Worm (Caenorhabditis elegans) whole organism, L3 larva: ENCODE data around the gene B0361.4.

Source experiments
- R02D3.7 ChIP-seq: fragments of 150-350 bp; optimal IDR thresholded peaks from 2 replicates; lab custom pipeline; 2014; ENCODE audit warnings: missing biosample characterization, missing genetic modification characterization
- ZK546.5 ChIP-seq: sonication (generic microtip); optimal IDR thresholded peaks from 2 replicates; lab custom pipeline; 2017; ENCODE audit warnings: missing biosample characterization, missing genetic modification characterization
- aly-2 ChIP-seq: fragments of 150-350 bp; optimal IDR thresholded peaks from 2 replicates; lab custom pipeline; 2014; ENCODE audit warnings: missing biosample characterization, missing genetic modification characterization
- ama-1 ChIP-seq: fragments of 150-350 bp; optimal IDR thresholded peaks from 2 replicates; lab custom pipeline; 2018
- ceh-16 ChIP-seq: sonication (generic microtip); optimal IDR thresholded peaks from 2 replicates; lab custom pipeline; 2017; ENCODE audit warnings: missing biosample characterization, missing genetic modification characterization
- ceh-28 ChIP-seq: fragments of 150-350 bp; optimal IDR thresholded peaks from 2 replicates; lab custom pipeline; 2014; ENCODE audit warnings: missing biosample characterization, missing genetic modification reagents, missing genetic modification characterization
- ceh-82 ChIP-seq: fragments of 150-350 bp; optimal IDR thresholded peaks from 2 replicates; lab custom pipeline; 2014; ENCODE audit warnings: missing biosample characterization, missing genetic modification characterization
- daf-12 ChIP-seq: fragments of 150-350 bp; optimal IDR thresholded peaks from 2 replicates; lab custom pipeline; 2014; ENCODE audit warnings: missing biosample characterization, missing genetic modification reagents, missing genetic modification characterization
- egl-27 ChIP-seq: sonication (generic microtip); optimal IDR thresholded peaks from 4 replicates; lab custom pipeline; 2017; ENCODE audit warnings: missing biosample characterization, missing genetic modification reagents, missing genetic modification characterization
- egl-5 ChIP-seq: fragments of 150-350 bp; optimal IDR thresholded peaks from 2 replicates; lab custom pipeline; 2017; ENCODE audit warnings: missing biosample characterization, missing genetic modification reagents, missing genetic modification characterization, inconsistent platforms
- elt-1 ChIP-seq: fragments of 150-350 bp; optimal IDR thresholded peaks from 2 replicates; lab custom pipeline; 2014; ENCODE audit warnings: missing biosample characterization, missing genetic modification characterization
- elt-2 ChIP-seq: sonication (generic microtip); optimal IDR thresholded peaks from 2 replicates; lab custom pipeline; 2016; ENCODE audit warnings: missing genetic modification reagents, mild to moderate bottlenecking, missing genetic modification characterization, missing compliant biosample characterization
- elt-3 ChIP-seq, 3 experiments: fragments of 150-350 bp in 1 of 3; sonication (generic microtip) in 2 of 3; optimal IDR thresholded peaks; 2 replicates in 2 of 3; 4 replicates in 1 of 3; lab custom pipeline; 2014 to 2017; ENCODE audit warnings: missing biosample characterization in 3 of 3, missing genetic modification characterization in 3 of 3
- eor-1 ChIP-seq, 2 experiments: fragments of 150-350 bp; optimal IDR thresholded peaks; 2 replicates each; lab custom pipeline; 2014 to 2018; ENCODE audit warnings: missing biosample characterization in 2 of 2, missing genetic modification characterization in 2 of 2
- fkh-2 ChIP-seq: fragments of 150-350 bp; optimal IDR thresholded peaks from 2 replicates; lab custom pipeline; 2014; ENCODE audit warnings: missing biosample characterization, missing genetic modification reagents, missing genetic modification characterization
- fos-1 ChIP-seq: fragments of 150-350 bp; optimal IDR thresholded peaks from 2 replicates; lab custom pipeline; 2014; ENCODE audit warnings: missing biosample characterization, missing genetic modification characterization
- hmg-11 ChIP-seq: sonication (generic microtip); optimal IDR thresholded peaks from 2 replicates; lab custom pipeline; 2016; ENCODE audit warnings: missing genetic modification characterization, missing compliant biosample characterization
- jun-1 ChIP-seq: fragments of 150-350 bp; optimal IDR thresholded peaks from 2 replicates; lab custom pipeline; 2014; ENCODE audit warnings: missing biosample characterization, missing genetic modification reagents, missing genetic modification characterization
- lin-15B ChIP-seq: fragments of 150-350 bp; optimal IDR thresholded peaks from 2 replicates; lab custom pipeline; 2014; ENCODE audit warnings: missing biosample characterization, missing genetic modification characterization
- lin-39 ChIP-seq: fragments of 150-350 bp; optimal IDR thresholded peaks from 2 replicates; lab custom pipeline; 2018; ENCODE audit warnings: missing biosample characterization, missing genetic modification reagents, missing genetic modification characterization
- lsy-12 ChIP-seq: sonication (generic microtip); optimal IDR thresholded peaks from 2 replicates; lab custom pipeline; 2016; ENCODE audit warnings: mild to moderate bottlenecking, missing genetic modification characterization, missing compliant biosample characterization
- nfya-1 ChIP-seq: sonication (generic microtip); optimal IDR thresholded peaks from 2 replicates; lab custom pipeline; 2017; ENCODE audit warnings: missing genetic modification characterization, mild to moderate bottlenecking, missing compliant biosample characterization, antibody characterized with exemption, moderate library complexity; ENCODE audit not compliant: insufficient read depth
- nhr-11 ChIP-seq: fragments of 150-350 bp; optimal IDR thresholded peaks from 2 replicates; lab custom pipeline; 2014; ENCODE audit warnings: missing biosample characterization, missing genetic modification characterization
- nhr-12 ChIP-seq: fragments of 150-350 bp; optimal IDR thresholded peaks from 2 replicates; lab custom pipeline; 2014; ENCODE audit warnings: missing biosample characterization, missing genetic modification characterization
- nhr-23 ChIP-seq: fragments of 150-350 bp; optimal IDR thresholded peaks from 2 replicates; lab custom pipeline; 2014; ENCODE audit warnings: missing biosample characterization, missing genetic modification reagents, missing genetic modification characterization
- nhr-25 ChIP-seq: sonication (generic microtip); optimal IDR thresholded peaks from 2 replicates; lab custom pipeline; 2017; ENCODE audit warnings: missing biosample characterization, missing genetic modification characterization
- nhr-28 ChIP-seq: fragments of 150-350 bp; optimal IDR thresholded peaks from 2 replicates; lab custom pipeline; 2014; ENCODE audit warnings: missing biosample characterization, missing genetic modification characterization
- nhr-43 ChIP-seq: sonication (generic microtip); optimal IDR thresholded peaks from 2 replicates; lab custom pipeline; 2016; ENCODE audit warnings: mild to moderate bottlenecking, missing genetic modification characterization, missing compliant biosample characterization; ENCODE audit not compliant: poor library complexity, severe bottlenecking
- nhr-67 ChIP-seq: fragments of 150-350 bp; optimal IDR thresholded peaks from 2 replicates; lab custom pipeline; 2014; ENCODE audit warnings: missing biosample characterization, missing genetic modification characterization
- nhr-76 ChIP-seq: fragments of 150-350 bp; sonication (generic microtip); optimal IDR thresholded peaks from 5 replicates; lab custom pipeline; 2014; ENCODE audit warnings: missing biosample characterization, missing genetic modification characterization
- nhr-77 ChIP-seq: fragments of 150-350 bp; optimal IDR thresholded peaks from 2 replicates; lab custom pipeline; 2014; ENCODE audit warnings: missing biosample characterization, missing genetic modification characterization
- pha-4 ChIP-seq: fragments of 150-350 bp; optimal IDR thresholded peaks from 2 replicates; lab custom pipeline; 2014; ENCODE audit warnings: missing biosample characterization, missing genetic modification reagents, missing genetic modification characterization
- pqm-1 ChIP-seq: fragments of 150-350 bp; optimal IDR thresholded peaks from 2 replicates; lab custom pipeline; 2017; ENCODE audit warnings: missing biosample characterization, missing genetic modification characterization, inconsistent platforms
- skn-1 ChIP-seq: fragments of 150-350 bp; optimal IDR thresholded peaks from 2 replicates; lab custom pipeline; 2014; ENCODE audit warnings: missing biosample characterization, missing genetic modification characterization
- snpc-4 ChIP-seq: fragments of 150-350 bp; optimal IDR thresholded peaks from 2 replicates; lab custom pipeline; 2014; ENCODE audit warnings: missing biosample characterization, missing genetic modification characterization
- tbx-2 ChIP-seq: sonication (generic microtip); optimal IDR thresholded peaks from 2 replicates; lab custom pipeline; 2016; ENCODE audit warnings: mild to moderate bottlenecking, missing genetic modification characterization, missing compliant biosample characterization
- unc-39 ChIP-seq: sonication (generic microtip); optimal IDR thresholded peaks from 4 replicates; lab custom pipeline; 2017; ENCODE audit warnings: missing biosample characterization, missing genetic modification characterization
- unc-62 ChIP-seq: fragments of 150-350 bp; sonication (generic microtip); optimal IDR thresholded peaks from 4 replicates; lab custom pipeline; 2014; ENCODE audit warnings: missing biosample characterization, missing genetic modification reagents, missing genetic modification characterization
- zag-1 ChIP-seq: fragments of 150-350 bp; optimal IDR thresholded peaks from 2 replicates; lab custom pipeline; 2014; ENCODE audit warnings: missing biosample characterization, missing genetic modification characterization
- ztf-11 ChIP-seq: fragments of 150-350 bp; optimal IDR thresholded peaks from 2 replicates; lab custom pipeline; 2014; ENCODE audit warnings: missing biosample characterization, missing genetic modification characterization
- ztf-4 ChIP-seq: fragments of 150-350 bp; optimal IDR thresholded peaks from 2 replicates; lab custom pipeline; 2014; ENCODE audit warnings: missing biosample characterization, missing genetic modification characterization

The B0361.4 gene

ce11 chrIII:7278491-7278890 is 19.7 kb downstream of the B0361.4 start (continued):
- TF ChIP-seq nfya-1 (tag; lab: Kevin White, UChicago) (peak; percentile 44), eor-1 (tag; optimal IDR thresholded peaks at IDR 0.05; lab: Kevin White, UChicago) (no peak), ama-1 (no peak), ceh-82 (tag; lab: Kevin White, UChicago) (no peak), unc-62 (GFP tag; lab: Kevin White, UChicago) (no peak), elt-3 (tag; optimal IDR thresholded peaks at IDR 0.05; lab: Kevin White, UChicago) (no peak), jun-1 (tag; lab: Kevin White, UChicago) (peak; percentile 56), nhr-11 (tag; lab: Kevin White, UChicago) (peak; percentile 39), ceh-16 (tag; lab: Kevin White, UChicago) (no peak), ztf-4 (tag; lab: Kevin White, UChicago) (no peak), pqm-1 (tag; lab: Kevin White, UChicago) (no peak), egl-5 (tag; lab: Kevin White, UChicago) (no peak), nhr-25 (tag; lab: Kevin White, UChicago) (no peak), lsy-12 (peak; percentile 75)

- TF ChIP-seq elt-2 (tag; lab: Kevin White, UChicago) (no peak), pha-4 (peak; percentile 31), nhr-23 (no peak), zag-1 (no peak), nhr-76 (no peak), elt-1 (tag; lab: Kevin White, UChicago) (no peak), lin-39 (no peak), ZK546.5 (tag; lab: Kevin White, UChicago) (no peak), snpc-4 (tag; lab: Kevin White, UChicago) (no peak), fkh-2 (tag; lab: Kevin White, UChicago) (no peak), ceh-16 (tag; lab: Kevin White, UChicago) (no peak), fos-1 (no peak), R02D3.7 (peak; percentile 42), nfya-1 (tag; lab: Kevin White, UChicago) (peak; percentile 21), ama-1 (no peak), nhr-12 (no peak), aly-2 (tag; lab: Kevin White, UChicago) (no peak)
Observed at ce11 chrIII:7281179-7281578, 22.4 kb downstream of the B0361.4 start, which contains the start of gene B0361.3. TSS of gene B0361.3 (plus strand) at chrIII:7281462.

- TF ChIP-seq nhr-43 (tag; lab: Kevin White, UChicago) (no peak), ceh-82 (tag; lab: Kevin White, UChicago) (no peak), ceh-28 (tag; lab: Kevin White, UChicago) (no peak), nhr-12 (no peak), nhr-67 (tag; lab: Kevin White, UChicago) (no peak), elt-2 (tag; lab: Kevin White, UChicago) (no peak), ztf-4 (tag; lab: Kevin White, UChicago) (no peak), unc-62 (GFP tag; lab: Kevin White, UChicago) (no peak), elt-1 (tag; lab: Kevin White, UChicago) (no peak), ztf-11 (tag; lab: Kevin White, UChicago) (no peak), nfya-1 (tag; lab: Kevin White, UChicago) (no peak), fkh-2 (tag; lab: Kevin White, UChicago) (no peak), nhr-77 (tag; lab: Kevin White, UChicago) (no peak), tbx-2 (tag; lab: Kevin White, UChicago) (no peak), daf-12 (no peak)
Observed at ce11 chrIII:7285783-7286182, 27.0 kb downstream of the B0361.4 start, which contains the start of gene pho-5. TSS of gene pho-5 (minus strand) at chrIII:7285883.

DNA sequence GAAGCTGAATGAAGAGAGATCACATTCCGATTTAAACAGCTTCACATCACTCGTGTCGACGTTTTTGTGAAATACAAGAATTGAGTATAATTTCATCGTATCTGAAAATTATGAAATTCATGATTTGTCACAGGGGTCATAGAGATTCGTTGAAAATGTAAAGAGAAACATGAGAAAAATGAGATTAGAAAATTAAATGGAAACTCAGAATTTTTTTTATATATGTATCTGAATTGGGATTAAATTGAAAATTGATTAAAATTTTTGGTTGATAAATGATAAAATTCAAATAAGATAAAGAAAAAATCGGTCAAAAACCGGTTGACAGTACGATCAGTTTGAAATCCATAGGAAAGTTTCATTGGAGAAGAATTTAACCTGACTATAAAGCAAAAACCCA is 28.7 kb downstream of the B0361.4 start, which contains the start of gene ykt-6:
Gene ykt-6, minus strand, starts transcription at position 101 of the 400 bp plus-strand sequence.
- TF ChIP-seq nhr-43 (tag; lab: Kevin White, UChicago): no peak
- no peak for TF ChIP-seq aly-2 (tag; lab: Kevin White, UChicago)
- TF ChIP-seq elt-2 (tag; lab: Kevin White, UChicago): no peak
- no peak for TF ChIP-seq R02D3.7
- no peak for TF ChIP-seq lin-15B (tag; lab: Kevin White, UChicago)
- no peak for TF ChIP-seq pha-4
- TF ChIP-seq unc-39 (tag; lab: Kevin White, UChicago): no peak
- TF ChIP-seq ztf-4 (tag; lab: Kevin White, UChicago): no peak
- TF ChIP-seq skn-1: no peak
- TF ChIP-seq ceh-16 (tag; lab: Kevin White, UChicago): no peak
- TF ChIP-seq ama-1: no peak
- no peak for TF ChIP-seq ztf-11 (tag; lab: Kevin White, UChicago)
- no peak for TF ChIP-seq nhr-12
- TF ChIP-seq egl-27 (tag; lab: Kevin White, UChicago): no peak
- no peak for TF ChIP-seq hmg-11 (tag; lab: Kevin White, UChicago)
- no peak for TF ChIP-seq nhr-25 (tag; lab: Kevin White, UChicago)
- no peak for TF ChIP-seq nhr-28
- TF ChIP-seq nhr-77 (tag; lab: Kevin White, UChicago): no peak
- no peak for TF ChIP-seq ceh-82 (tag; lab: Kevin White, UChicago)
